Fruit fly (Drosophila melanogaster): ENCODE data around the gene CG34456.
A peak's percentile ranks its signal among the peaks of the same experiment; 100 is the strongest.

CG34456 gene

DNA sequence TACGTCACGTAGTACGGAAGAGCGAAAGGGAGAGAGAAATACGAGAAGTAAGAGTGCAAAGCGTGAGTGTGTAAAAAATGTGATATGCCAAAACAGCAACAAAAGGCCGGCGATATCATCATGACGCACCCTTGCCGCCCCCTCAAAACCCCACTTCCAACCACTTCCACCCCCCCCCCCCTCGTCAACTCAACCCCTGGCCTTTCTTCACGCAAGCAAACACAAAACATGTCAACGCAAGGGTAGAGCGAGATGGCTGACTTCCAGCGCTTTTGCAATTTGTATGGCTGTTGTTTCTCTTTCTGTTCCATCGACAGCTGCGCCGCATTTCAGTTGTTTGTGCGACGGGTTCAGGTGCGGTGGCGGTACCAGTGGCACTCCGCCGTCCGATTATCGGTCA is 26.2 kb upstream of the CG34456 start (continued):
- TF ChIP-seq CG43689 (GFP tag; IDR thresholded peaks at IDR 0.05): no peak
- no peak for TF ChIP-seq Elba2 (GFP tag; optimal IDR thresholded peaks at IDR 0.05)
- TF ChIP-seq CG14441 (GFP tag; IDR thresholded peaks at IDR 0.05): no peak; the same call in 1 of the 2 replicates
- peak; percentile 3 for TF ChIP-seq Jarid2 (GFP tag; optimal IDR thresholded peaks at IDR 0.05)
- no peak for TF ChIP-seq corto (GFP tag; optimal IDR thresholded peaks at IDR 0.05)
- TF ChIP-seq CG31388 (GFP tag; optimal IDR thresholded peaks at IDR 0.05): no peak
- TF ChIP-seq CG16813 (GFP tag; IDR thresholded peaks at IDR 0.05; ENCODE audit: partially characterized antibody): no peak
- TF ChIP-seq CG6683 (GFP tag; optimal IDR thresholded peaks at IDR 0.05): no peak
- no peak for TF ChIP-seq CG13296 (GFP tag; optimal IDR thresholded peaks at IDR 0.05)
- TF ChIP-seq CG32772 (GFP tag; IDR thresholded peaks at IDR 0.05): no peak
- TF ChIP-seq CG7271 (tag; optimal IDR thresholded peaks at IDR 0.05): no peak
- TF ChIP-seq Opbp (GFP tag; IDR thresholded peaks at IDR 0.05; ENCODE audit: partially characterized antibody): no peak
- TF ChIP-seq CG9797 (GFP tag; optimal IDR thresholded peaks at IDR 0.05): no peak
- TF ChIP-seq hb (GFP tag; IDR thresholded peaks at IDR 0.05; ENCODE audit: partially characterized antibody): no peak
- TF ChIP-seq HLH3B (GFP tag; IDR thresholded peaks at IDR 0.05): 0 out of 2 replicates have a peak, but pooled peaks have one; percentile 37
- TF ChIP-seq CG2889 (GFP tag; IDR thresholded peaks at IDR 0.05): no peak
- no peak for TF ChIP-seq NC2β (GFP tag; optimal IDR thresholded peaks at IDR 0.05)
- TF ChIP-seq odd (GFP tag; optimal IDR thresholded peaks at IDR 0.05): no peak
- TF ChIP-seq ranshi (GFP tag; IDR thresholded peaks at IDR 0.05): no peak
- no peak for TF ChIP-seq D19B (GFP tag; optimal IDR thresholded peaks at IDR 0.05)
- no peak for TF ChIP-seq CG1529 (GFP tag; optimal IDR thresholded peaks at IDR 0.05)
- no peak for TF ChIP-seq CG8359 (GFP tag; optimal IDR thresholded peaks at IDR 0.05; ENCODE audit: borderline replicate concordance)
- TF ChIP-seq gt (GFP tag; IDR thresholded peaks at IDR 0.05): no peak
- TF ChIP-seq Neu2 (GFP tag; optimal IDR thresholded peaks at IDR 0.05; ENCODE audit: borderline replicate concordance): no peak
- no peak for TF ChIP-seq dimm (GFP tag; IDR thresholded peaks at IDR 0.05)
- TF ChIP-seq CG12104 (GFP tag; optimal IDR thresholded peaks at IDR 0.05): no peak
- TF ChIP-seq sima (GFP tag; optimal IDR thresholded peaks at IDR 0.05): no peak
- no peak for TF ChIP-seq TFAM (GFP tag; optimal IDR thresholded peaks at IDR 0.05)
- TF ChIP-seq MESR4 (GFP tag; optimal IDR thresholded peaks at IDR 0.05): no peak
- no peak for TF ChIP-seq CG7357 (GFP tag; IDR thresholded peaks at IDR 0.05)
- TF ChIP-seq mirr (GFP tag; optimal IDR thresholded peaks at IDR 0.05): peak; percentile 43
- no peak for TF ChIP-seq CG10959 (GFP tag; IDR thresholded peaks at IDR 0.05)
- TF ChIP-seq dysf (GFP tag; IDR thresholded peaks at IDR 0.05): no peak
- TF ChIP-seq Meics (GFP tag; optimal IDR thresholded peaks at IDR 0.05): no peak
- TF ChIP-seq Myb (GFP tag; optimal IDR thresholded peaks at IDR 0.05): no peak
- TF ChIP-seq chinmo (GFP tag; IDR thresholded peaks at IDR 0.05; ENCODE audit: partially characterized antibody): peak; percentile 88
- no peak for TF ChIP-seq D19A (tag; optimal IDR thresholded peaks at IDR 0.05)
- no peak for TF ChIP-seq Doc3 (GFP tag; IDR thresholded peaks at IDR 0.05; ENCODE audit: partially characterized antibody)
- TF ChIP-seq CG34422 (GFP tag; IDR thresholded peaks at IDR 0.05): no peak; the same call in 2 of the 3 replicates
- no peak for TF ChIP-seq CG13894 (tag; optimal IDR thresholded peaks at IDR 0.05)
- no peak for TF ChIP-seq Lim3 (GFP tag; IDR thresholded peaks at IDR 0.05)
- no peak for TF ChIP-seq Mes4 (GFP tag; optimal IDR thresholded peaks at IDR 0.05)
- no peak for TF ChIP-seq sisA (GFP tag; IDR thresholded peaks at IDR 0.05)
- no peak for TF ChIP-seq CG8944 (GFP tag; optimal IDR thresholded peaks at IDR 0.05)
- no peak for TF ChIP-seq dmrt11E (tag; optimal IDR thresholded peaks at IDR 0.05)
- TF ChIP-seq CG33557 (GFP tag; optimal IDR thresholded peaks at IDR 0.05): no peak
- TF ChIP-seq Tbp (GFP tag; optimal IDR thresholded peaks at IDR 0.05): no peak
- no peak for TF ChIP-seq bigmax (GFP tag; optimal IDR thresholded peaks at IDR 0.05)
- no peak for TF ChIP-seq CG18619 (GFP tag; optimal IDR thresholded peaks at IDR 0.05)
- TF ChIP-seq Fer1 (GFP tag; optimal IDR thresholded peaks at IDR 0.05): no peak
- TF ChIP-seq vvl (GFP tag; IDR thresholded peaks at IDR 0.05): peak; percentile 47; the same call in 1 of the 2 replicates
- no peak for TF ChIP-seq C15 (GFP tag; IDR thresholded peaks at IDR 0.05)

All from whole organism, embryonic.